Worm (Caenorhabditis elegans) whole organism, late embryonic: ENCODE measurements around the gene C30G12.1.

ENCODE experiments used
- dve-1 ChIP-seq: sonication (generic microtip); optimal IDR thresholded peaks from 2 replicates; lab custom pipeline; 2017; ENCODE audit warnings: antibody characterized with exemption, mild to moderate bottlenecking, missing genetic modification characterization, missing compliant biosample characterization
- hlh-30 ChIP-seq: sonication (generic microtip); optimal IDR thresholded peaks from 2 replicates; lab custom pipeline; 2017; ENCODE audit warnings: antibody characterized with exemption, missing genetic modification characterization, missing compliant biosample characterization; ENCODE audit not compliant: insufficient read depth

DNA sequence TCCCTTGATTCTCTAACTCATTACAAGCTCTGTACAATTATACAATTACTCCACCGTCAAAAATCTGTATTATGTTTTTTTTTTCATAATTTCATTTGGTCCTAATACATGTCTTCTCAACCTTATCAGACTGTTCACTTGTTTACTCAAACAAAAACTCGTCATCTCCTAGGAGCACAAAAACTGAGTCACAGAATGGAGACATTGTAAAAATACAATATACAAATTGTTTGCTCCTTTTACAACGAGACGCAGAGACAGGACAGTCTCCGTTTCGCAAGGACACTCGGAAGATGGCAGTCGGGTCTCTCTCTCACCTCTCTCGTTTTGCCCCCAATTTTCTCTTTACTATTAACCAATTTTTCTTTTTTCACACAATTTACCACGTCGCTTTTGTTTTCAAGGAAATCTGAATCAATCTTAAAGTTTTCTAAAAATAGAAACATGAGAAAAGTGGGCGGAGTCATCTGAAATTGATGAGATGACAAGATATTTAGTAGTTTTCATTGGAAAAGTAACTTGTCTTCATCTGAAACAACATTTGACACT, 43.5 kb upstream of the C30G12.1 start, which contains the start of gene F32A5.8:
- TF ChIP-seq dve-1 (peak; percentile 50), hlh-30 (tag; lab: Kevin White, UChicago) (no peak)
